Fruit fly (Drosophila melanogaster) whole organism, embryonic: ENCODE measurements around the gene CG43273.

Experiments used
- Blimp-1 ChIP-seq: fragments of 200-800 bp; sonication (Bioruptor generic); optimal IDR thresholded peaks from 3 replicates; lab custom pipeline; 2018; ENCODE audit warnings: missing biosample characterization, missing genetic modification characterization, mild to moderate bottlenecking, moderate library complexity, missing genetic modification reagents
- CG10274 ChIP-seq: fragments of 200-800 bp; sonication (Bioruptor generic); optimal IDR thresholded peaks from 3 replicates; lab custom pipeline; 2017; ENCODE audit warnings: missing biosample characterization, mild to moderate bottlenecking, missing genetic modification characterization
- CG10543 ChIP-seq: fragments of 200-800 bp; sonication (Bioruptor generic); optimal IDR thresholded peaks from 3 replicates; lab custom pipeline; 2017; ENCODE audit warnings: missing biosample characterization, mild to moderate bottlenecking, missing genetic modification characterization, moderate library complexity
- CG2712 ChIP-seq: fragments of 200-800 bp; optimal IDR thresholded peaks from 3 replicates; lab custom pipeline; 2019; ENCODE audit warnings: missing biosample characterization, mild to moderate bottlenecking, missing genetic modification characterization, moderate library complexity
- CG3163 ChIP-seq: fragments of 200-800 bp; sonication (Bioruptor generic); optimal IDR thresholded peaks from 3 replicates; lab custom pipeline; 2016; ENCODE audit warnings: missing biosample characterization, missing genetic modification characterization
- CG7357 ChIP-seq: fragments of 200-800 bp; sonication (Bioruptor generic); IDR thresholded peaks from 3 replicates; pipeline ENCODE4 v1.3.6; 2022; ENCODE audit warnings: missing biosample characterization, missing genetic modification characterization
- CG7372 ChIP-seq: fragments of 200-800 bp; sonication (Bioruptor generic); IDR thresholded peaks from 2 replicates; pipeline ENCODE4 v1.3.6; 2022; ENCODE audit warnings: missing biosample characterization, missing genetic modification characterization
- Deaf1 ChIP-seq: fragments of 200-800 bp; optimal IDR thresholded peaks from 3 replicates; lab custom pipeline; 2019; ENCODE audit warnings: missing biosample characterization, mild to moderate bottlenecking, missing genetic modification characterization, moderate library complexity
- Dfd ChIP-seq, 2 experiments: fragments of >200 bp; optimal IDR thresholded peaks; 2 replicates each; lab custom pipeline; 2017; ENCODE audit warnings: missing biosample characterization in 2 of 2, missing genetic modification characterization in 2 of 2
- bcd ChIP-seq: fragments of 200-800 bp; sonication (Bioruptor generic); optimal IDR thresholded peaks from 2 replicates; lab custom pipeline; 2017; ENCODE audit warnings: missing biosample characterization, mild to moderate bottlenecking, missing genetic modification characterization
- ttk ChIP-seq: fragments of 200-800 bp; sonication (Bioruptor generic); IDR thresholded peaks from 2 replicates; pipeline ENCODE4 v2.1.2; 2022; ENCODE audit warnings: missing biosample characterization, missing genetic modification characterization
- tup ChIP-seq: fragments of 200-800 bp; sonication (Bioruptor generic); optimal IDR thresholded peaks from 2 replicates; lab custom pipeline; 2016; ENCODE audit warnings: missing biosample characterization, mild to moderate bottlenecking, missing genetic modification characterization, moderate library complexity

DNA sequence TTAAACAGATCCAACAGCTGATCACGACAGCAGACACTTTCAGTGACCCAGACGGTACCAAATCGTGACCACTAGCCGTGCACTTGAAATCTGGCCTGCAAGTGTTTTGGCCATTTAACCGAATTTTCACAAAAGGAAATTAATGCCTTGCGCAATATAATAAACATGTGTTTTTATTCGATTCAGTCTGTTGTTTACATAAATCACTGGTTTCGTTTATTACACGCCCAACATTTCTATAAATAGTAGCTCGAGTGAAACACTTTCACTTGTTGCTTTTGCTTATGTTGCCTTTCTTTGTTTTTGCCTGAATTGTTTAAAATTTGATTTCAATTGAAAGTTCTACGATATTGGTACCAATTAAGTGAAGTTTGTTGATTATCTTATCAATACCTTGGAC, 17.7 kb upstream of the CG43273 start:
- TF ChIP-seq CG3163 = no peak
- no peak for TF ChIP-seq CG10543
- no peak for TF ChIP-seq CG7372
- no peak for TF ChIP-seq bcd (GFP tag; lab: Kevin White, UChicago)
- TF ChIP-seq Blimp-1 (GFP tag; lab: Kevin White, UChicago) = peak; percentile 70
- TF ChIP-seq Deaf1 (tag; lab: Kevin White, UChicago) = no peak
- TF ChIP-seq ttk = no peak
- TF ChIP-seq tup (GFP tag; lab: Kevin White, UChicago) = no peak
- TF ChIP-seq CG10274 (GFP tag; lab: Kevin White, UChicago) = no peak
- no peak for TF ChIP-seq Dfd (GFP tag; optimal IDR thresholded peaks at IDR 0.05; lab: Kevin White, UChicago)
- TF ChIP-seq CG7357 (GFP tag; lab: Robert Waterston, UW) = no peak
- no peak for TF ChIP-seq CG2712 (tag; lab: Kevin White, UChicago)
